3 worm cellular contexts compared by ENCODE assay signal in the genomic region with DNA sequence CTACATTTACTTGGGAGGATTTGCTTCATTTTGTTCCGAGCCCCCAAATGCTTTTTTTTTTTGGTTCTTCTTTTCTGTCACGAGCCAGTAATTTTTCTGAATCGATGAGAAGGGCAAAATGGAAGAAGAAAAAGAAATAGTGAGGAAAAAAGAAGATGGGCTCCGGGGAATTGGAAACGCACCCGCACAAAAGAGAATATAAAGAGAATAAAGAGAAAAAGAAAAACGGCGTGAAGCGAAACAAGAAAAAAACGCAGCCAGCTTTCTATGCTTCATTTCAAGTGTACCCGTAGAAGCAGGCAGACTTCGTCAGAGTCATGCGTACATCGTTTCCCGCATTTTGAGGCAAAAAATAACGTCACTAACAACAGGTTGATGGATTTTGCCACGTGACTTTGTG.
A peak's percentile ranks its signal among the peaks of the same experiment; 100 is the strongest.
TF ChIP-seq lines count a peak whose summit lies in the region.

No protein-coding gene starts in this region.

TF ChIP-seq in whole organism, L1 larva, 84 proteins besides CTCF, POLR2A, EP300 and RAD21 (continued from another document and continues in another):
- TF ChIP-seq mdl-1 (tag; optimal IDR thresholded peaks at IDR 0.05; lab: Kevin White, UChicago) (peak in 1 of 2 experiments; percentile 50), mab-9 (GFP tag; IDR thresholded peaks at IDR 0.05; lab: Robert Waterston, UW) (peak; percentile 35; the same call in 1 of the 2 replicates), unc-86 (tag; optimal IDR thresholded peaks at IDR 0.05; lab: Kevin White, UChicago) (peak; percentile 44), efl-3 (GFP tag; optimal IDR thresholded peaks at IDR 0.05; lab: Kevin White, UChicago) (no peak), pag-3 (tag; optimal IDR thresholded peaks at IDR 0.05; lab: Kevin White, UChicago; ENCODE audit: borderline replicate concordance, insufficient read depth) (no peak), mep-1 (tag; optimal IDR thresholded peaks at IDR 0.05; lab: Kevin White, UChicago) (no peak), efl-1 (optimal IDR thresholded peaks at IDR 0.05; lab: Kevin White, UChicago) (no peak), efl-1 (GFP tag; optimal IDR thresholded peaks at IDR 0.05 in 1 of 2; lab: Kevin White, UChicago) (no peak), lin-14 (GFP tag; optimal IDR thresholded peaks at IDR 0.05; lab: Kevin White, UChicago) (peak; percentile 90), nhr-12 (tag; optimal IDR thresholded peaks at IDR 0.05; lab: Kevin White, UChicago) (no peak), nhr-71 (tag; optimal IDR thresholded peaks at IDR 0.05; lab: Kevin White, UChicago) (peak; percentile 54), jun-1 (tag; optimal IDR thresholded peaks at IDR 0.05; lab: Kevin White, UChicago) (no peak), egl-13 (tag; optimal IDR thresholded peaks at IDR 0.05; lab: Kevin White, UChicago) (no peak), dpl-1 (GFP tag; optimal IDR thresholded peaks at IDR 0.05; lab: Kevin White, UChicago) (peak in 1 of 3 experiments; percentile 14), tlp-1 (tag; optimal IDR thresholded peaks at IDR 0.05; lab: Kevin White, UChicago) (no peak), Y116A8C.19 (tag; optimal IDR thresholded peaks at IDR 0.05; lab: Kevin White, UChicago; ENCODE audit: borderline replicate concordance) (no peak), lin-15B (tag; optimal IDR thresholded peaks at IDR 0.05; lab: Kevin White, UChicago) (no peak), sup-37 (GFP tag; optimal IDR thresholded peaks at IDR 0.05; lab: Kevin White, UChicago) (no peak), aly-2 (tag; optimal IDR thresholded peaks at IDR 0.05; lab: Kevin White, UChicago) (no peak), nhr-77 (tag; optimal IDR thresholded peaks at IDR 0.05; lab: Kevin White, UChicago) (no peak), F16B12.6 (tag; optimal IDR thresholded peaks at IDR 0.05; lab: Kevin White, UChicago) (no peak), zip-4 (GFP tag; optimal IDR thresholded peaks at IDR 0.05; lab: Kevin White, UChicago) (no peak), vab-15 (tag; optimal IDR thresholded peaks at IDR 0.05; lab: Kevin White, UChicago) (no peak), nhr-47 (tag; optimal IDR thresholded peaks at IDR 0.05; lab: Kevin White, UChicago) (peak; percentile 48), ceh-90 (tag; optimal IDR thresholded peaks at IDR 0.05; lab: Kevin White, UChicago) (no peak), pax-3 (tag; optimal IDR thresholded peaks at IDR 0.05; lab: Kevin White, UChicago) (no peak), lin-35 (GFP tag; optimal IDR thresholded peaks at IDR 0.05; lab: Kevin White, UChicago) (peak in 1 of 2 experiments; percentile 42), dsc-1 (tag; optimal IDR thresholded peaks at IDR 0.05; lab: Kevin White, UChicago) (peak; percentile 18), xbp-1 (tag; optimal IDR thresholded peaks at IDR 0.05; lab: Kevin White, UChicago) (peak; percentile 10), hpl-2 (GFP tag; optimal IDR thresholded peaks at IDR 0.05; lab: Kevin White, UChicago) (no peak), lin-39 (tag; optimal IDR thresholded peaks at IDR 0.05; lab: Kevin White, UChicago) (no peak), ets-5 (GFP tag; IDR thresholded peaks at IDR 0.05; lab: Robert Waterston, UW) (no peak), sox-4 (tag; optimal IDR thresholded peaks at IDR 0.05; lab: Kevin White, UChicago) (no peak), nhr-85 (tag; lab: Kevin White, UChicago) (peak; percentile 69), fkh-8 (tag; optimal IDR thresholded peaks at IDR 0.05; lab: Kevin White, UChicago) (peak; percentile 70), nhr-19 (GFP tag; conservative IDR thresholded peaks at IDR 0.05; lab: Robert Waterston, UW) (no peak), nhr-76 (tag; optimal IDR thresholded peaks at IDR 0.05; lab: Kevin White, UChicago) (no peak), snu-23 (GFP tag; optimal IDR thresholded peaks at IDR 0.05; lab: Kevin White, UChicago) (peak; percentile 40), hlh-4 (tag; optimal IDR thresholded peaks at IDR 0.05; lab: Kevin White, UChicago) (no peak), fkh-4 (tag; optimal IDR thresholded peaks at IDR 0.05; lab: Kevin White, UChicago; ENCODE audit: borderline replicate concordance) (no peak), nhr-84 (tag; optimal IDR thresholded peaks at IDR 0.05; lab: Kevin White, UChicago) (no peak), grh-1 (GFP tag; IDR thresholded peaks at IDR 0.05; lab: Robert Waterston, UW) (no peak), lin-13 (GFP tag; optimal IDR thresholded peaks at IDR 0.05; lab: Kevin White, UChicago) (no peak)

TF ChIP-seq in whole organism, L2 larva, 48 proteins besides CTCF, POLR2A, EP300 and RAD21 (continued from another document):
- TF ChIP-seq peb-1 (tag; optimal IDR thresholded peaks at IDR 0.05; lab: Kevin White, UChicago), result no peak
- TF ChIP-seq sma-3 (GFP tag; optimal IDR thresholded peaks at IDR 0.05; lab: Kevin White, UChicago), result no peak
- no peak for TF ChIP-seq lin-13 (GFP tag; optimal IDR thresholded peaks at IDR 0.05; lab: Kevin White, UChicago)
- TF ChIP-seq nhr-25 (tag; optimal IDR thresholded peaks at IDR 0.05; lab: Kevin White, UChicago), result no peak
- no peak for TF ChIP-seq alr-1 (tag; optimal IDR thresholded peaks at IDR 0.05; lab: Kevin White, UChicago)
- no peak for TF ChIP-seq nhr-23 (tag; optimal IDR thresholded peaks at IDR 0.05; lab: Kevin White, UChicago)
- no peak for TF ChIP-seq nhr-11 (tag; optimal IDR thresholded peaks at IDR 0.05; lab: Kevin White, UChicago)
- TF ChIP-seq ztf-11 (tag; optimal IDR thresholded peaks at IDR 0.05; lab: Kevin White, UChicago), result no peak
- no peak for TF ChIP-seq skn-1 (tag; optimal IDR thresholded peaks at IDR 0.05; lab: Kevin White, UChicago)
- TF ChIP-seq lsy-2 (tag; optimal IDR thresholded peaks at IDR 0.05; lab: Kevin White, UChicago), result peak in 1 of 2 experiments; percentile 31
- TF ChIP-seq lin-39 (tag; optimal IDR thresholded peaks at IDR 0.05; lab: Kevin White, UChicago), result no peak
- TF ChIP-seq nhr-237 (tag; optimal IDR thresholded peaks at IDR 0.05; lab: Kevin White, UChicago), result no peak
- TF ChIP-seq sma-9 (GFP tag; optimal IDR thresholded peaks at IDR 0.05; lab: Kevin White, UChicago), result peak; percentile 46
- no peak for TF ChIP-seq sma-9 (tag; optimal IDR thresholded peaks at IDR 0.05; lab: Kevin White, UChicago)
- no peak for TF ChIP-seq dmd-4 (tag; optimal IDR thresholded peaks at IDR 0.05; lab: Kevin White, UChicago)
- TF ChIP-seq ama-1 (optimal IDR thresholded peaks at IDR 0.05; lab: Kevin White, UChicago), result no peak
- peak; percentile 67 for TF ChIP-seq zag-1 (tag; optimal IDR thresholded peaks at IDR 0.05; lab: Kevin White, UChicago)
- TF ChIP-seq gmeb-1 (tag; optimal IDR thresholded peaks at IDR 0.05; lab: Kevin White, UChicago), result no peak
- TF ChIP-seq snpc-4 (tag; optimal IDR thresholded peaks at IDR 0.05; lab: Kevin White, UChicago), result no peak
- TF ChIP-seq nhr-12 (tag; optimal IDR thresholded peaks at IDR 0.05; lab: Kevin White, UChicago), result no peak
- TF ChIP-seq mab-5 (tag; optimal IDR thresholded peaks at IDR 0.05; lab: Kevin White, UChicago), result no peak
- TF ChIP-seq unc-62 (GFP tag; optimal IDR thresholded peaks at IDR 0.05; lab: Kevin White, UChicago), result no peak
- TF ChIP-seq elt-3 (tag; optimal IDR thresholded peaks at IDR 0.05; lab: Kevin White, UChicago), result no peak
- TF ChIP-seq fos-1 (tag; optimal IDR thresholded peaks at IDR 0.05; lab: Kevin White, UChicago), result no peak
- no peak for TF ChIP-seq ceh-16 (tag; optimal IDR thresholded peaks at IDR 0.05; lab: Kevin White, UChicago)
- no peak for TF ChIP-seq mbf-1 (tag; optimal IDR thresholded peaks at IDR 0.05; lab: Kevin White, UChicago)
- no peak for TF ChIP-seq ztf-4 (tag; optimal IDR thresholded peaks at IDR 0.05; lab: Kevin White, UChicago)
- TF ChIP-seq nhr-6 (tag; optimal IDR thresholded peaks at IDR 0.05; lab: Kevin White, UChicago), result no peak
- TF ChIP-seq ztf-1 (GFP tag; conservative IDR thresholded peaks at IDR 0.05; lab: Robert Waterston, UW), result no peak
- no peak for TF ChIP-seq Y55F3AM.14 (GFP tag; optimal IDR thresholded peaks at IDR 0.05; lab: Kevin White, UChicago)
- no peak for TF ChIP-seq ZK546.5 (tag; optimal IDR thresholded peaks at IDR 0.05; lab: Kevin White, UChicago)

TF ChIP-seq in whole organism, L4 larva, 104 proteins besides CTCF, POLR2A, EP300 and RAD21 (continued from another document):
- TF ChIP-seq hif-1 (tag; optimal IDR thresholded peaks at IDR 0.05; lab: Kevin White, UChicago), result peak in 1 of 2 experiments; percentile 66
- TF ChIP-seq unc-62 (GFP tag; optimal IDR thresholded peaks at IDR 0.05 in 1 of 2; lab: Kevin White, UChicago), result peak in 1 of 2 experiments; percentile 76
- TF ChIP-seq unc-62 (tag; optimal IDR thresholded peaks at IDR 0.05; lab: Kevin White, UChicago), result no peak
- peak; percentile 19 for TF ChIP-seq hlh-11 (tag; optimal IDR thresholded peaks at IDR 0.05; lab: Kevin White, UChicago)
- TF ChIP-seq madf-5 (GFP tag; IDR thresholded peaks at IDR 0.05; lab: Robert Waterston, UW), result no peak
- peak; percentile 15; the same call in 1 of the 2 replicates for TF ChIP-seq mdt-29 (GFP tag; IDR thresholded peaks at IDR 0.05; lab: Robert Waterston, UW)
- no peak for TF ChIP-seq T26A8.4 (GFP tag; IDR thresholded peaks at IDR 0.05; lab: Robert Waterston, UW)
- TF ChIP-seq lin-13 (GFP tag; optimal IDR thresholded peaks at IDR 0.05; lab: Kevin White, UChicago), result peak; percentile 3
- TF ChIP-seq daf-19 (GFP tag; conservative IDR thresholded peaks at IDR 0.05; lab: Robert Waterston, UW), result no peak
- no peak for TF ChIP-seq lir-3 (tag; optimal IDR thresholded peaks at IDR 0.05; lab: Kevin White, UChicago)
- peak; percentile 19 for TF ChIP-seq mes-2 (tag; optimal IDR thresholded peaks at IDR 0.05; lab: Kevin White, UChicago; ENCODE audit: poor library complexity, severe bottlenecking)
- 0 out of 2 replicates have a peak, but pooled peaks have one; percentile 36 for TF ChIP-seq ceh-20 (GFP tag; IDR thresholded peaks at IDR 0.05; lab: Robert Waterston, UW)
- TF ChIP-seq zag-1 (tag; optimal IDR thresholded peaks at IDR 0.05; lab: Kevin White, UChicago), result no peak
- TF ChIP-seq mdl-1 (tag; optimal IDR thresholded peaks at IDR 0.05; lab: Kevin White, UChicago), result peak in 1 of 2 experiments; percentile 64
- no peak for TF ChIP-seq ceh-62 (tag; optimal IDR thresholded peaks at IDR 0.05; lab: Kevin White, UChicago)
